Worm (Caenorhabditis elegans) whole organism, midembryonic: Measurements from ENCODE around the gene F07G6.12.

Source experiments
- T22C8.4 ChIP-seq: fragments of 200-800 bp; sonication (Bioruptor generic); IDR thresholded peaks from 2 replicates; pipeline ENCODE4 v1.3.6; 2022; ENCODE audit warnings: missing genetic modification characterization, missing compliant biosample characterization
- cog-1 ChIP-seq: sonication (generic microtip); optimal IDR thresholded peaks from 2 replicates; lab custom pipeline; 2016; ENCODE audit warnings: missing genetic modification characterization, missing compliant biosample characterization
- flt-1 ChIP-seq: fragments of 200-800 bp; sonication (Bioruptor generic); IDR thresholded peaks from 2 replicates; pipeline ENCODE4 v1.3.6; 2022; ENCODE audit warnings: missing genetic modification characterization, missing compliant biosample characterization
- klf-2 ChIP-seq: fragments of 200-800 bp; sonication (Bioruptor generic); conservative IDR thresholded peaks from 2 replicates; pipeline ENCODE4 v1.3.6; 2022; ENCODE audit warnings: missing genetic modification reagents, missing genetic modification characterization, missing compliant biosample characterization
- med-1 ChIP-seq: sonication (generic microtip); optimal IDR thresholded peaks from 2 replicates; lab custom pipeline; 2017; ENCODE audit warnings: missing genetic modification characterization, mild to moderate bottlenecking, missing compliant biosample characterization, antibody characterized with exemption, missing genetic modification reagents; ENCODE audit not compliant: insufficient read depth
- ref-1 ChIP-seq: fragments of 200-800 bp; sonication (Bioruptor generic); conservative IDR thresholded peaks from 2 replicates; pipeline ENCODE4 v1.3.6; 2022; ENCODE audit warnings: missing genetic modification reagents, missing genetic modification characterization, missing compliant biosample characterization
- tab-1 ChIP-seq: fragments of 200-800 bp; sonication (Bioruptor generic); IDR thresholded peaks from 2 replicates; pipeline ENCODE4 v1.3.6; 2022; ENCODE audit warnings: missing genetic modification characterization, missing compliant biosample characterization
- ztf-23 ChIP-seq: fragments of 200-800 bp; sonication (Bioruptor generic); IDR thresholded peaks from 2 replicates; pipeline ENCODE4 v1.3.6; 2022; ENCODE audit warnings: missing genetic modification reagents, missing genetic modification characterization, missing compliant biosample characterization
- ztf-29 ChIP-seq: fragments of 200-800 bp; sonication (Bioruptor generic); IDR thresholded peaks from 2 replicates; pipeline ENCODE4 v1.3.6; 2022; ENCODE audit warnings: missing genetic modification reagents, missing genetic modification characterization, missing compliant biosample characterization

DNA sequence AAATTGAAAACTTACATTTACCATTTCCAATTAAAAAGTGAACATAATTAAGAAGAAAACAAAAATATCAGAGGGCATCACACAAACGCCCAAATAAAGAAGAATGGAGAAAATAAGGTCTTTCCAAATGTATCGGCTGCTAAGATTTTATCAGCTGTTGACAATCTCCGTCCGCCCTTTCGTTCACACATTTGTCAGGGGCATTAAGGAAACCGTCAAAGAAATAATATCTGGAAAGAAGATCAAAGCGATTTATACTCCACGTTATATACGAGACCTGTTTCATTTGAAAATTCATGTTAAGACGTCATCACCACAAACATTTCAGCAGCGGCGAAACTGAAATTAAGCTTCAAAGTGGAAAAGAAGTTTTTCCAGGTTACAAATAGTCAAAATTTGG is 23.5 kb upstream of the F07G6.12 start, which contains the start of gene fbxa-52:
- TF ChIP-seq ref-1 (GFP tag; lab: Robert Waterston, UW) (no peak), cog-1 (tag; lab: Kevin White, UChicago) (no peak), klf-2 (GFP tag; lab: Robert Waterston, UW) (no peak), med-1 (GFP tag; lab: Kevin White, UChicago) (no peak), tab-1 (no peak), T22C8.4 (GFP tag; lab: Robert Waterston, UW) (no peak), flt-1 (GFP tag; lab: Robert Waterston, UW) (no peak), ztf-23 (GFP tag; lab: Robert Waterston, UW) (no peak), ztf-29 (GFP tag; lab: Robert Waterston, UW) (no peak)
